Worm (Caenorhabditis elegans) whole organism, L1 larva: ENCODE measurements around the gene ceh-86.

Source experiments
- C04F5.9 ChIP-seq: sonication (generic microtip); optimal IDR thresholded peaks from 2 replicates; lab custom pipeline; 2016; ENCODE audit warnings: missing genetic modification characterization, missing compliant biosample characterization
- F16B12.6 ChIP-seq: fragments of 150-350 bp; optimal IDR thresholded peaks from 2 replicates; lab custom pipeline; 2014; ENCODE audit warnings: missing biosample characterization, missing genetic modification characterization
- aha-1 ChIP-seq: fragments of 150-350 bp; optimal IDR thresholded peaks from 2 replicates; lab custom pipeline; 2014; ENCODE audit warnings: missing biosample characterization, missing genetic modification characterization
- ama-1 ChIP-seq: fragments of 150-350 bp; optimal IDR thresholded peaks from 2 replicates; lab custom pipeline; 2014
- blmp-1 ChIP-seq: fragments of 150-350 bp; optimal IDR thresholded peaks from 2 replicates; lab custom pipeline; 2014; ENCODE audit warnings: missing biosample characterization, missing genetic modification characterization
- ceh-82 ChIP-seq, 3 experiments: fragments of 150-350 bp in 1 of 3; sonication (generic microtip) in 2 of 3; optimal IDR thresholded peaks; 2 replicates each; lab custom pipeline; 2014 to 2017; ENCODE audit warnings: missing biosample characterization in 3 of 3, missing genetic modification characterization in 3 of 3
- ceh-88 ChIP-seq: fragments of 200-800 bp; sonication (Bioruptor generic); IDR thresholded peaks from 2 replicates; pipeline ENCODE4 v1.3.6; 2022; ENCODE audit warnings: missing genetic modification characterization, missing compliant biosample characterization
- dpl-1 ChIP-seq, 3 experiments: fragments of 150-350 bp in 2 of 3; sonication (generic microtip) in 1 of 3; optimal IDR thresholded peaks; 2 replicates each; lab custom pipeline; 2014 to 2017; ENCODE audit warnings: missing biosample characterization in 3 of 3, missing genetic modification characterization in 3 of 3, missing genetic modification reagents in 3 of 3
- efl-1 ChIP-seq, 4 experiments: fragments of 150-350 bp; optimal IDR thresholded peaks in 3 of 4; peaks in 1 of 4; 1 replicate in 1 of 4; 2 replicates in 3 of 4; lab custom pipeline; 2014; ENCODE audit warnings: missing biosample characterization in 2 of 4, missing genetic modification characterization in 2 of 4, missing genetic modification reagents in 2 of 4
- egl-13 ChIP-seq: sonication (generic microtip); optimal IDR thresholded peaks from 2 replicates; lab custom pipeline; 2016; ENCODE audit warnings: missing genotype, missing genetic modification reagents, missing genetic modification characterization, missing compliant biosample characterization
- elt-2 ChIP-seq: sonication (generic microtip); optimal IDR thresholded peaks from 2 replicates; lab custom pipeline; 2016; ENCODE audit warnings: missing genetic modification characterization, mild to moderate bottlenecking, inconsistent platforms, missing compliant biosample characterization, missing genetic modification reagents
- elt-3 ChIP-seq, 6 experiments: fragments of 150-350 bp in 1 of 6; sonication (generic microtip); optimal IDR thresholded peaks; 2 replicates each; lab custom pipeline; 2017 to 2018; ENCODE audit warnings: missing biosample characterization in 6 of 6, missing genetic modification characterization in 6 of 6, inconsistent platforms in 1 of 6
- ets-5 ChIP-seq: fragments of 200-800 bp; sonication (Bioruptor generic); IDR thresholded peaks from 2 replicates; pipeline ENCODE4 v1.3.6; 2022; ENCODE audit warnings: missing genetic modification characterization, missing compliant biosample characterization
- fos-1 ChIP-seq: fragments of 150-350 bp; optimal IDR thresholded peaks from 2 replicates; lab custom pipeline; 2014; ENCODE audit warnings: missing biosample characterization, missing genetic modification characterization
- hpl-2 ChIP-seq: fragments of 150-350 bp; optimal IDR thresholded peaks from 2 replicates; lab custom pipeline; 2014; ENCODE audit warnings: missing biosample characterization, missing genetic modification reagents, missing genetic modification characterization
- isw-1 ChIP-seq: fragments of 200-800 bp; sonication (Bioruptor generic); IDR thresholded peaks from 2 replicates; pipeline ENCODE4 v1.3.6; 2022; ENCODE audit warnings: missing genetic modification characterization, missing compliant biosample characterization
- jun-1 ChIP-seq: fragments of 150-350 bp; optimal IDR thresholded peaks from 2 replicates; lab custom pipeline; 2014; ENCODE audit warnings: missing biosample characterization, missing genetic modification reagents, missing genetic modification characterization
- lin-14 ChIP-seq: fragments of 200-800 bp; sonication (Bioruptor generic); optimal IDR thresholded peaks from 2 replicates; lab custom pipeline; 2018; ENCODE audit warnings: mild to moderate bottlenecking, missing genetic modification characterization, moderate library complexity, missing compliant biosample characterization
- nhr-12 ChIP-seq: sonication (generic microtip); optimal IDR thresholded peaks from 2 replicates; lab custom pipeline; 2017; ENCODE audit warnings: missing biosample characterization, missing genetic modification characterization
- nhr-20 ChIP-seq: sonication (generic microtip); optimal IDR thresholded peaks from 2 replicates; lab custom pipeline; 2016; ENCODE audit warnings: mild to moderate bottlenecking, missing genetic modification characterization, missing compliant biosample characterization
- nhr-28 ChIP-seq: fragments of 150-350 bp; optimal IDR thresholded peaks from 2 replicates; lab custom pipeline; 2014; ENCODE audit warnings: missing biosample characterization, missing genetic modification characterization
- nhr-71 ChIP-seq: sonication (generic microtip); optimal IDR thresholded peaks from 2 replicates; lab custom pipeline; 2016; ENCODE audit warnings: mild to moderate bottlenecking, missing genetic modification characterization, moderate library complexity, missing compliant biosample characterization
- nhr-76 ChIP-seq: sonication (generic microtip); optimal IDR thresholded peaks from 2 replicates; lab custom pipeline; 2017; ENCODE audit warnings: missing biosample characterization, missing genetic modification characterization
- nhr-85 ChIP-seq: sonication (generic microtip); peaks from one replicate; lab custom pipeline; 2016; ENCODE audit warnings: missing genetic modification characterization, inconsistent platforms, missing compliant biosample characterization
- nhr-90 ChIP-seq: sonication (generic microtip); optimal IDR thresholded peaks from 2 replicates; lab custom pipeline; 2016; ENCODE audit warnings: mild to moderate bottlenecking, missing genetic modification characterization, missing compliant biosample characterization; ENCODE audit not compliant: poor library complexity
- pax-3 ChIP-seq: fragments of 200-800 bp; sonication (Bioruptor generic); optimal IDR thresholded peaks from 2 replicates; lab custom pipeline; 2018; ENCODE audit warnings: mild to moderate bottlenecking, missing genetic modification characterization, moderate library complexity, missing compliant biosample characterization
- rnt-1 ChIP-seq: sonication (generic microtip); optimal IDR thresholded peaks from 2 replicates; lab custom pipeline; 2016; ENCODE audit warnings: mild to moderate bottlenecking, missing genetic modification characterization, moderate library complexity, missing compliant biosample characterization
- snpc-4 ChIP-seq: fragments of 150-350 bp; optimal IDR thresholded peaks from 2 replicates; lab custom pipeline; 2014; ENCODE audit warnings: missing biosample characterization, missing genetic modification characterization
- snu-23 ChIP-seq: sonication (generic microtip); optimal IDR thresholded peaks from 2 replicates; lab custom pipeline; 2016; ENCODE audit warnings: missing genetic modification characterization, missing compliant biosample characterization
- sox-4 ChIP-seq: sonication (generic microtip); optimal IDR thresholded peaks from 2 replicates; lab custom pipeline; 2016; ENCODE audit warnings: missing genetic modification characterization, missing compliant biosample characterization
- sup-37 ChIP-seq: fragments of 200-800 bp; sonication (Bioruptor generic); optimal IDR thresholded peaks from 2 replicates; lab custom pipeline; 2018; ENCODE audit warnings: mild to moderate bottlenecking, missing genetic modification characterization, missing compliant biosample characterization
- unc-130 ChIP-seq: fragments of 150-350 bp; optimal IDR thresholded peaks from 2 replicates; lab custom pipeline; 2017; ENCODE audit warnings: missing biosample characterization, missing genetic modification characterization, inconsistent platforms
- unc-30 ChIP-seq: sonication (generic microtip); optimal IDR thresholded peaks from 2 replicates; lab custom pipeline; 2017; ENCODE audit warnings: missing biosample characterization, missing genetic modification characterization
- unc-62 ChIP-seq: fragments of 150-350 bp; optimal IDR thresholded peaks from 2 replicates; lab custom pipeline; 2014; ENCODE audit warnings: missing biosample characterization, missing genetic modification reagents, missing genetic modification characterization
- unc-86 ChIP-seq: sonication (generic microtip); optimal IDR thresholded peaks from 2 replicates; lab custom pipeline; 2016; ENCODE audit warnings: missing genetic modification characterization, missing compliant biosample characterization
- vab-15 ChIP-seq: sonication (generic microtip); optimal IDR thresholded peaks from 2 replicates; lab custom pipeline; 2017; ENCODE audit warnings: missing genotype, mild to moderate bottlenecking, missing genetic modification characterization, missing compliant biosample characterization
- ztf-11 ChIP-seq, 2 experiments: sonication (generic microtip); optimal IDR thresholded peaks; 2 replicates each; lab custom pipeline; 2016 to 2017; ENCODE audit warnings: missing genetic modification characterization in 2 of 2, missing biosample characterization in 1 of 2, missing compliant biosample characterization in 1 of 2

Gene ceh-86

ce11 chrII:2438180-2438579 lies 6.3 kb upstream of the ceh-86 start:
- TF ChIP-seq nhr-85 (tag; lab: Kevin White, UChicago): no peak
- no peak for TF ChIP-seq nhr-90
- TF ChIP-seq elt-2 (tag; lab: Kevin White, UChicago): peak; percentile 62
- no peak for TF ChIP-seq ets-5 (GFP tag; lab: Robert Waterston, UW)
- TF ChIP-seq, all 84 proteins: peak for 1

- TF ChIP-seq ztf-11 (tag; optimal IDR thresholded peaks at IDR 0.05; lab: Kevin White, UChicago) (no peak), lin-14 (GFP tag; lab: Kevin White, UChicago) (peak; percentile 68), ceh-88 (GFP tag; lab: Robert Waterston, UW) (no peak), blmp-1 (peak; percentile 67), nhr-20 (tag; lab: Kevin White, UChicago) (no peak), vab-15 (tag; lab: Kevin White, UChicago) (no peak), snu-23 (GFP tag; lab: Kevin White, UChicago) (no peak), rnt-1 (peak; percentile 42), nhr-90 (peak; percentile 11), sox-4 (tag; lab: Kevin White, UChicago) (no peak), elt-3 (tag; optimal IDR thresholded peaks at IDR 0.05; lab: Kevin White, UChicago) (peak in 1 of 6 experiments; percentile 25)
These were observed 4.9 kb upstream of the ceh-86 start for ce11 chrII:2436757-2437156.

- TF ChIP-seq nhr-28 (tag; lab: Kevin White, UChicago) (no peak), nhr-20 (tag; lab: Kevin White, UChicago) (no peak), efl-1 (optimal IDR thresholded peaks at IDR 0.05; lab: Kevin White, UChicago) (no peak), efl-1 (GFP tag; optimal IDR thresholded peaks at IDR 0.05 in 1 of 2; lab: Kevin White, UChicago) (peak in 1 of 2 experiments; percentile 40), blmp-1 (peak; percentile 97), elt-3 (tag; optimal IDR thresholded peaks at IDR 0.05; lab: Kevin White, UChicago) (peak in 2 of 6 experiments; percentile 21 to 29)
These were observed 3.7 kb upstream of the ceh-86 start for ce11 chrII:2435566-2435965.

- no peak for TF ChIP-seq egl-13
- TF ChIP-seq unc-86 (tag; lab: Kevin White, UChicago): no peak
- TF ChIP-seq efl-1 (optimal IDR thresholded peaks at IDR 0.05; lab: Kevin White, UChicago): no peak
- peak in 1 of 2 experiments; percentile 38 for TF ChIP-seq efl-1 (GFP tag; optimal IDR thresholded peaks at IDR 0.05 in 1 of 2; lab: Kevin White, UChicago)
- TF ChIP-seq aha-1: no peak
These were observed 9.4 kb downstream of the ceh-86 start for ce11 chrII:2422427-2422826.

- TF ChIP-seq snpc-4 (no peak), F16B12.6 (tag; lab: Kevin White, UChicago) (no peak), isw-1 (no peak), unc-130 (tag; lab: Kevin White, UChicago) (no peak)
These were observed 10.0 kb downstream of the ceh-86 start, which contains the start of gene F42G2.2 for ce11 chrII:2421905-2422304. F42G2.2 (plus strand) TSS chrII:2422205.

- TF ChIP-seq nhr-76 (tag; lab: Kevin White, UChicago) (no peak), ztf-11 (tag; optimal IDR thresholded peaks at IDR 0.05; lab: Kevin White, UChicago) (no peak), elt-2 (tag; lab: Kevin White, UChicago) (peak; percentile 22)
These were observed 10.7 kb downstream of the ceh-86 start for ce11 chrII:2421185-2421584.

ce11 chrII:2420685-2421084 lies 11.2 kb downstream of the ceh-86 start:
- no peak for TF ChIP-seq fos-1 (tag; lab: Kevin White, UChicago)
- peak; percentile 42 for TF ChIP-seq elt-2 (tag; lab: Kevin White, UChicago)
- peak; percentile 9 for TF ChIP-seq hpl-2 (GFP tag; lab: Kevin White, UChicago)

ce11 chrII:2418836-2419235 lies 13.0 kb downstream of the ceh-86 start, which contains the start of gene fbxc-20:
fbxc-20 (plus strand) TSS chrII:2419136.
- TF ChIP-seq F16B12.6 (tag; lab: Kevin White, UChicago) (no peak), unc-62 (GFP tag; lab: Kevin White, UChicago) (no peak), dpl-1 (GFP tag; optimal IDR thresholded peaks at IDR 0.05; lab: Kevin White, UChicago) (no peak), ama-1 (no peak), nhr-20 (tag; lab: Kevin White, UChicago) (no peak), unc-30 (tag; lab: Kevin White, UChicago) (no peak), aha-1 (no peak), pax-3 (no peak), elt-3 (tag; optimal IDR thresholded peaks at IDR 0.05; lab: Kevin White, UChicago) (no peak), nhr-12 (tag; lab: Kevin White, UChicago) (no peak), jun-1 (tag; lab: Kevin White, UChicago) (no peak), nhr-71 (tag; lab: Kevin White, UChicago) (no peak), egl-13 (no peak), sup-37 (GFP tag; lab: Kevin White, UChicago) (no peak), C04F5.9 (tag; lab: Kevin White, UChicago) (no peak), ceh-82 (tag; optimal IDR thresholded peaks at IDR 0.05; lab: Kevin White, UChicago) (no peak)
